Worm (Caenorhabditis elegans): ENCODE data around the gene F38C2.7.

DNA sequence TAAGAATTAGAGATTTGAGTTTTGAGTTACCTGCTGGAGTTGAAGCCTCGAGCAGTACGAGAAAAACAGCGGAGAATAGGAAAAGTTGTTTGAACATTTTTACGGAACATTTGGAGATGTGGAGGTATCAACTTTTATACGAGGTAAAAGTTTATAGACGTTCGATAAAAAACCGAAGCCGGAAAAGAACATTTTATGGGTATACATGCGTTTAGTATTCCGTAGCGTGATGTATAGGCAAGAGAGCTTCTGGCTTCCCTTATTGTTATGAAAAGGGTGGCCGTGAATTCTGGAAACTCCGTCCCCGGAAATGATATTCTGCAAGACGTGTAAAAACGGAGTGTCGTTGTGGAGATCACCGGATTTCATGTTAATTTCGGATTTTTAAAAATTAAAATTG lies 43.2 kb upstream of the F38C2.7 start, which contains the start of gene K03D3.5:
- TF ChIP-seq ceh-28 (tag; optimal IDR thresholded peaks at IDR 0.05) (no peak), nhr-102 (tag; optimal IDR thresholded peaks at IDR 0.05) (no peak), unc-62 (GFP tag; optimal IDR thresholded peaks at IDR 0.05 in 1 of 2) (no peak), unc-62 (tag; optimal IDR thresholded peaks at IDR 0.05) (no peak), mdt-29 (GFP tag; IDR thresholded peaks at IDR 0.05) (no peak), T26A8.4 (GFP tag; IDR thresholded peaks at IDR 0.05) (no peak), dpl-1 (GFP tag; optimal IDR thresholded peaks at IDR 0.05) (no peak)
